Fruit fly (Drosophila melanogaster) whole organism, embryonic: ENCODE data around the gene mei-P26.

ENCODE experiments used
- CG10321 ChIP-seq: fragments of 200-800 bp; sonication (Bioruptor generic); IDR thresholded peaks from 2 replicates; pipeline ENCODE4 v1.3.6; 2022; ENCODE audit warnings: missing biosample characterization, missing genetic modification characterization
- CG10959 ChIP-seq: fragments of 200-800 bp; sonication (Bioruptor generic); IDR thresholded peaks from 2 replicates; pipeline ENCODE4 v1.3.6; 2022; ENCODE audit warnings: missing biosample characterization, missing genetic modification characterization
- CG11398 ChIP-seq: fragments of 200-800 bp; sonication (Bioruptor generic); optimal IDR thresholded peaks from 2 replicates; lab custom pipeline; 2016; ENCODE audit warnings: missing biosample characterization, missing genetic modification characterization
- CG17361 ChIP-seq: fragments of 200-800 bp; sonication (Bioruptor generic); IDR thresholded peaks from 3 replicates; pipeline ENCODE4 v1.3.6; 2022; ENCODE audit warnings: missing biosample characterization, missing genetic modification characterization
- CG17802 ChIP-seq: fragments of 200-800 bp; sonication (Bioruptor generic); optimal IDR thresholded peaks from 2 replicates; lab custom pipeline; 2018; ENCODE audit warnings: missing biosample characterization, mild to moderate bottlenecking, missing genetic modification characterization, moderate library complexity
- CG18476 ChIP-seq: fragments of 200-800 bp; sonication (Bioruptor generic); optimal IDR thresholded peaks from 2 replicates; lab custom pipeline; 2016; ENCODE audit warnings: missing biosample characterization, mild to moderate bottlenecking, missing genetic modification characterization
- CG2199 ChIP-seq: fragments of 200-800 bp; sonication (Bioruptor generic); IDR thresholded peaks from 3 replicates; pipeline ENCODE4 v1.3.6; 2022; ENCODE audit warnings: missing biosample characterization, missing genetic modification characterization
- CG30020 ChIP-seq: fragments of 200-800 bp; optimal IDR thresholded peaks from 2 replicates; lab custom pipeline; 2019; ENCODE audit warnings: missing biosample characterization, mild to moderate bottlenecking, missing genetic modification characterization, moderate library complexity
- CG31224 ChIP-seq: fragments of 200-800 bp; sonication (Bioruptor generic); IDR thresholded peaks from 2 replicates; pipeline ENCODE4 v1.3.6; 2022; ENCODE audit warnings: missing biosample characterization, missing genetic modification characterization
- CG3281 ChIP-seq: fragments of 200-800 bp; sonication (Bioruptor generic); optimal IDR thresholded peaks from 3 replicates; lab custom pipeline; 2017; ENCODE audit warnings: missing biosample characterization, mild to moderate bottlenecking, missing genetic modification characterization
- CG34376 ChIP-seq: fragments of 200-800 bp; sonication (Bioruptor generic); optimal IDR thresholded peaks from 2 replicates; lab custom pipeline; 2018; ENCODE audit warnings: missing biosample characterization, mild to moderate bottlenecking, missing genetic modification characterization
- CG4707 ChIP-seq: fragments of 200-800 bp; sonication (Bioruptor generic); optimal IDR thresholded peaks from 2 replicates; lab custom pipeline; 2018; ENCODE audit warnings: missing biosample characterization, mild to moderate bottlenecking, missing genetic modification characterization, moderate library complexity
- CG4820 ChIP-seq: fragments of 200-800 bp; sonication (Bioruptor generic); optimal IDR thresholded peaks from 3 replicates; lab custom pipeline; 2016; ENCODE audit warnings: missing biosample characterization, missing genetic modification characterization
- CG8765 ChIP-seq: fragments of 200-800 bp; sonication (Bioruptor generic); IDR thresholded peaks from 2 replicates; pipeline ENCODE4 v1.3.6; 2022; ENCODE audit warnings: missing biosample characterization, missing genetic modification characterization
- Dad ChIP-seq: fragments of 200-800 bp; sonication (Bioruptor generic); optimal IDR thresholded peaks from 3 replicates; lab custom pipeline; 2016; ENCODE audit warnings: missing biosample characterization, missing genetic modification characterization
- Dip3 ChIP-seq: fragments of 200-800 bp; sonication (Bioruptor generic); optimal IDR thresholded peaks from 3 replicates; lab custom pipeline; 2016; ENCODE audit warnings: missing biosample characterization, missing genetic modification characterization
- E2f2 ChIP-seq: fragments of 200-800 bp; sonication (Bioruptor generic); IDR thresholded peaks from 2 replicates; pipeline ENCODE4 v1.3.6; 2022; ENCODE audit warnings: missing biosample characterization, missing genetic modification characterization
- Eip74EF ChIP-seq, 2 experiments: fragments of 200-800 bp in 1 of 2; fragments of >200 bp in 1 of 2; sonication (Bioruptor generic) in 1 of 2; optimal IDR thresholded peaks; 2 replicates each; lab custom pipeline; 2017 to 2019; ENCODE audit warnings: missing biosample characterization in 2 of 2, missing genetic modification characterization in 2 of 2, mild to moderate bottlenecking in 1 of 2, moderate library complexity in 1 of 2
- Gug ChIP-seq: fragments of 200-800 bp; sonication (Bioruptor generic); IDR thresholded peaks from 4 replicates; pipeline ENCODE4 v1.3.6; 2022; ENCODE audit warnings: missing biosample characterization, missing genetic modification characterization
- HLH3B ChIP-seq: fragments of 200-800 bp; sonication (Bioruptor generic); IDR thresholded peaks from 2 replicates; pipeline ENCODE4 v1.3.6; 2022; ENCODE audit warnings: missing biosample characterization, missing genetic modification characterization
- HmgZ ChIP-seq: fragments of 200-800 bp; sonication (Bioruptor generic); optimal IDR thresholded peaks from 2 replicates; lab custom pipeline; 2018; ENCODE audit warnings: missing biosample characterization, mild to moderate bottlenecking, missing genetic modification characterization
- Hr3 ChIP-seq: fragments of 200-800 bp; sonication (Bioruptor generic); optimal IDR thresholded peaks from 3 replicates; lab custom pipeline; 2016; ENCODE audit warnings: missing biosample characterization, missing genetic modification characterization
- Hsf ChIP-seq: fragments of 200-800 bp; sonication (Bioruptor generic); optimal IDR thresholded peaks from 3 replicates; lab custom pipeline; 2016; ENCODE audit warnings: missing biosample characterization, missing genetic modification characterization
- Kr ChIP-seq: fragments of 200-800 bp; sonication (Bioruptor generic); optimal IDR thresholded peaks from 2 replicates; lab custom pipeline; 2017; ENCODE audit warnings: missing biosample characterization, mild to moderate bottlenecking, missing genetic modification characterization
- MTF-1 ChIP-seq: fragments of 200-800 bp; sonication (Bioruptor generic); optimal IDR thresholded peaks from 2 replicates; lab custom pipeline; 2018; ENCODE audit warnings: missing biosample characterization, mild to moderate bottlenecking, missing genetic modification characterization, borderline replicate concordance
- Max ChIP-seq: fragments of 200-800 bp; sonication (Bioruptor generic); optimal IDR thresholded peaks from 2 replicates; lab custom pipeline; 2016; ENCODE audit warnings: missing biosample characterization, mild to moderate bottlenecking, missing genetic modification characterization
- NC2α ChIP-seq: fragments of 200-800 bp; sonication (Bioruptor generic); optimal IDR thresholded peaks from 2 replicates; lab custom pipeline; 2016; ENCODE audit warnings: missing biosample characterization, missing genetic modification characterization
- NC2β ChIP-seq: fragments of 200-800 bp; sonication (Bioruptor generic); optimal IDR thresholded peaks from 2 replicates; lab custom pipeline; 2016; ENCODE audit warnings: missing biosample characterization, missing genetic modification characterization
- Nf-YB ChIP-seq: fragments of 200-800 bp; sonication (Bioruptor generic); optimal IDR thresholded peaks from 3 replicates; lab custom pipeline; 2019; ENCODE audit warnings: missing biosample characterization, mild to moderate bottlenecking, missing genetic modification characterization, moderate library complexity
- Sin3A ChIP-seq: fragments of >200 bp; optimal IDR thresholded peaks from 2 replicates; lab custom pipeline; 2018
- Sox102F ChIP-seq: fragments of 200-800 bp; sonication (Bioruptor generic); optimal IDR thresholded peaks from 2 replicates; lab custom pipeline; 2018; ENCODE audit warnings: missing biosample characterization, mild to moderate bottlenecking, missing genetic modification characterization, moderate library complexity
- ap ChIP-seq: fragments of 200-800 bp; sonication (Bioruptor generic); IDR thresholded peaks from 2 replicates; pipeline ENCODE4 v1.3.6; 2022; ENCODE audit warnings: missing biosample characterization, missing genetic modification characterization
- bab2 ChIP-seq: fragments of 200-800 bp; sonication (Bioruptor generic); optimal IDR thresholded peaks from 2 replicates; lab custom pipeline; 2016; ENCODE audit warnings: missing biosample characterization, missing genetic modification characterization
- br ChIP-seq: fragments of >200 bp; optimal IDR thresholded peaks from 2 replicates; lab custom pipeline; 2017
- cas ChIP-seq: fragments of 200-800 bp; sonication (Bioruptor generic); IDR thresholded peaks from 2 replicates; pipeline ENCODE4 v1.3.6; 2022; ENCODE audit warnings: missing biosample characterization, missing genetic modification characterization
- chinmo ChIP-seq: fragments of 200-800 bp; sonication (Bioruptor generic); IDR thresholded peaks from 4 replicates; pipeline ENCODE4 v1.3.6; 2022; ENCODE audit warnings: missing biosample characterization, missing genetic modification characterization; ENCODE audit not compliant: partially characterized antibody
- fd64A ChIP-seq: fragments of 200-800 bp; sonication (Bioruptor generic); optimal IDR thresholded peaks from 3 replicates; lab custom pipeline; 2018; ENCODE audit warnings: missing biosample characterization, mild to moderate bottlenecking, missing genetic modification characterization
- gem ChIP-seq: fragments of 200-800 bp; sonication (Bioruptor generic); optimal IDR thresholded peaks from 2 replicates; lab custom pipeline; 2019; ENCODE audit warnings: missing biosample characterization, mild to moderate bottlenecking, missing genetic modification characterization, moderate library complexity
- ind ChIP-seq: fragments of 200-800 bp; sonication (Bioruptor generic); optimal IDR thresholded peaks from 3 replicates; lab custom pipeline; 2016; ENCODE audit warnings: missing biosample characterization, missing genetic modification characterization
- jigr1 ChIP-seq: fragments of 200-800 bp; sonication (Bioruptor generic); IDR thresholded peaks from 3 replicates; pipeline ENCODE4 v1.3.6; 2022; ENCODE audit warnings: missing biosample characterization, missing genetic modification characterization
- jumu ChIP-seq: fragments of 200-800 bp; sonication (Bioruptor generic); optimal IDR thresholded peaks from 3 replicates; lab custom pipeline; 2016; ENCODE audit warnings: missing biosample characterization, missing genetic modification characterization
- lab ChIP-seq: fragments of 200-800 bp; sonication (Bioruptor generic); optimal IDR thresholded peaks from 3 replicates; lab custom pipeline; 2017; ENCODE audit warnings: missing biosample characterization, missing genetic modification characterization, mild to moderate bottlenecking, moderate library complexity, missing genetic modification reagents
- lilli ChIP-seq: fragments of 200-800 bp; sonication (Bioruptor generic); optimal IDR thresholded peaks from 3 replicates; lab custom pipeline; 2016; ENCODE audit warnings: missing biosample characterization, missing genetic modification characterization
- mam ChIP-seq: fragments of 200-800 bp; sonication (Bioruptor generic); optimal IDR thresholded peaks from 3 replicates; lab custom pipeline; 2016; ENCODE audit warnings: missing biosample characterization, missing genetic modification characterization
- nerfin-1 ChIP-seq: fragments of 200-800 bp; sonication (Bioruptor generic); optimal IDR thresholded peaks from 3 replicates; lab custom pipeline; 2019; ENCODE audit warnings: missing biosample characterization, mild to moderate bottlenecking, missing genetic modification characterization, moderate library complexity
- schlank ChIP-seq: fragments of 200-800 bp; sonication (Bioruptor generic); optimal IDR thresholded peaks from 2 replicates; lab custom pipeline; 2018; ENCODE audit warnings: missing biosample characterization, mild to moderate bottlenecking, missing genetic modification characterization
- sd ChIP-seq: fragments of 200-800 bp; sonication (Bioruptor generic); optimal IDR thresholded peaks from 3 replicates; lab custom pipeline; 2018; ENCODE audit warnings: missing biosample characterization, mild to moderate bottlenecking, missing genetic modification characterization, moderate library complexity
- tin ChIP-seq: fragments of 200-800 bp; sonication (Bioruptor generic); optimal IDR thresholded peaks from 3 replicates; lab custom pipeline; 2016; ENCODE audit warnings: missing biosample characterization, missing genetic modification characterization
- tio ChIP-seq: fragments of 200-800 bp; sonication (Bioruptor generic); optimal IDR thresholded peaks from 2 replicates; lab custom pipeline; 2017; ENCODE audit warnings: missing biosample characterization, missing genetic modification characterization, inconsistent platforms

Gene mei-P26

DNA sequence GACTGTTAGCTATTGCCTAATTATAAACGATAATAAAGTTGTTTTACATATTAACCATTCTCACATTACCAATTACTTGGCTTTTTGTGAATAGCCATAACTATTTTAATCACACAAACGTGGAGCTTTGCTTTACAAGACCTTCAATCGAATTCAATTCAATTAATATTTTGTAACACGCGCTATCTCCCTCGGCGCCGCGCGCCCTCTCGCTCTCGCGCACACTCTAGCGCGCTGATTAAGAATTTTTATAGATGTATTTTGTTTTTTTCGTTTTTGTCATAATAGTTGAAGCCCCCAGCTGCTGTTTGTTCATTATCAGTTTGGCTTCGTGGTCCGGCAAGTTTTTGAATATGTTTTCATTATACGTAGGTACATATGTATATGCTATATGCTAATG is 38.0 kb downstream of the mei-P26 start (continued):
- TF ChIP-seq Dip3 (GFP tag; lab: Kevin White, UChicago) (no peak), Hsf (no peak), sd (tag; lab: Kevin White, UChicago) (peak; percentile 55), br (lab: Kevin White, UChicago) (no peak), CG2199 (0 out of 3 replicates have a peak, but pooled peaks have one; percentile 45), Gug (GFP tag; lab: Robert Waterston, UW) (no peak), Sox102F (no peak), CG30020 (tag; lab: Kevin White, UChicago) (no peak), jumu (GFP tag; lab: Kevin White, UChicago) (no peak), ap (no peak), ind (GFP tag; lab: Kevin White, UChicago) (no peak), CG34376 (GFP tag; lab: Kevin White, UChicago) (peak; percentile 86)

DNA sequence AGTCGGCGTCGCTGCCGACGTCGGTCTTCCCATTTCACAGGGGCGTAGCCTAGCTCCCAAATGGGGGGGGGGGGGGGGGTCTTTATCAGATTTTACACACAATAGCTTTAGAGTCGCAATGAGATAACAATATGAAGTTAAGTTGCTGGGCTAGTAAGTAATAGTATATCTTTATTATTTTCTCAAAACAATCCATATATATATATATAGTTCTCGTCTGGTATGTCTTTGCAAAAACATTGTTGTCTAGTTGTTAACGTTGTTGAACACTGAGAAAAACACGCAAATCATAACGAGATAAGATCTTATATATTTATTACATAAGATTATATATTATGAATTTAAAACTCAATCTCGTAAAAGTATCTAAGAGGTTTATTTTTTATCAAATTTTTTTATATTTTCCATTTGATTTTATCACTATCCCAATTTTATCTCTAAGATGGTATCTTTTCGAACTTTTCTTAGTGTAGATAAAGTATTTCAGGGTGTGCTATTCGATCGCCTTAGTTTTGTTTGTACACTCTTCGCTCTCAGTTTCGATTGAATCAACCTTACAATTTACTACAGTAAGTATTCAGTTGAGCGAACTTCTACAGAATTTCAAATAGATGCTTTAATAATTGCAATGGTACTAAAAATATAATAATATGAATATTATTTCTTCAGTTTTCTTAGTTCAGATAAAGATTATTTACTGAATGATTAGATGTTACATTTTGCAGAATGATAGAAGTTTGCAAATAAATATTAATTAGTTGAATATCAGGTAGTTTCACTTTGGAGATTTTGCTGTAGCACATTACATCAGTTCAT is 39.0 kb downstream of the mei-P26 start:
- TF ChIP-seq CG10321 (peak; percentile 58), gem (tag; lab: Kevin White, UChicago) (peak; percentile 80), chinmo (GFP tag; lab: Robert Waterston, UW) (no peak), lilli (GFP tag; lab: Kevin White, UChicago) (peak; percentile 23), schlank (tag; lab: Kevin White, UChicago) (peak; percentile 78), nerfin-1 (tag; lab: Kevin White, UChicago) (peak; percentile 6), CG8765 (peak; percentile 56; the same call in 1 of the 2 replicates), Hr3 (GFP tag; lab: Kevin White, UChicago) (peak; percentile 52), Kr (GFP tag; lab: Kevin White, UChicago) (no peak), CG17802 (tag; lab: Kevin White, UChicago) (no peak), jigr1 (GFP tag; lab: Robert Waterston, UW) (no peak), bab2 (GFP tag; lab: Kevin White, UChicago) (peak; percentile 11), Eip74EF (GFP tag; optimal IDR thresholded peaks at IDR 0.05; lab: Kevin White, UChicago) (peak in 1 of 2 experiments; percentile 31), NC2β (no peak), CG4820 (GFP tag; lab: Kevin White, UChicago) (no peak), fd64A (no peak), HLH3B (GFP tag; lab: Robert Waterston, UW) (peak; percentile 67), CG17361 (peak; percentile 79; the same call in 2 of the 3 replicates), E2f2 (GFP tag; lab: Robert Waterston, UW) (peak; percentile 36), Sin3A (lab: Kevin White, UChicago) (no peak), tin (peak; percentile 9), CG4707 (GFP tag; lab: Kevin White, UChicago) (no peak), cas (GFP tag; lab: Robert Waterston, UW) (peak; percentile 76), lab (peak; percentile 95), CG18476 (GFP tag; lab: Kevin White, UChicago) (no peak), CG10959 (GFP tag; lab: Robert Waterston, UW) (0 out of 2 replicates have a peak, but pooled peaks have one; percentile 38), CG11398 (GFP tag; lab: Kevin White, UChicago) (no peak), tio (GFP tag; lab: Kevin White, UChicago) (no peak), MTF-1 (GFP tag; lab: Kevin White, UChicago) (peak; percentile 63), Max (GFP tag; lab: Kevin White, UChicago) (no peak), mam (GFP tag; lab: Kevin White, UChicago) (peak; percentile 41), ind (GFP tag; lab: Kevin White, UChicago) (peak; percentile 51), NC2α (no peak), HmgZ (tag; lab: Kevin White, UChicago) (peak; percentile 78), Dad (GFP tag; lab: Kevin White, UChicago) (no peak), CG31224 (GFP tag; lab: Robert Waterston, UW) (peak; percentile 89), CG3281 (peak; percentile 88), Nf-YB (GFP tag; lab: Kevin White, UChicago) (peak; percentile 58)
